Worm (Caenorhabditis elegans) whole organism, L1 larva: ENCODE results near the gene him-18.

Experiments
- F16B12.6 ChIP-seq: fragments of 150-350 bp; optimal IDR thresholded peaks from 2 replicates; lab custom pipeline; 2014; ENCODE audit warnings: missing biosample characterization, missing genetic modification characterization
- aha-1 ChIP-seq: fragments of 150-350 bp; optimal IDR thresholded peaks from 2 replicates; lab custom pipeline; 2014; ENCODE audit warnings: missing biosample characterization, missing genetic modification characterization
- alr-1 ChIP-seq: fragments of 200-800 bp; sonication (Bioruptor generic); optimal IDR thresholded peaks from 2 replicates; lab custom pipeline; 2018; ENCODE audit warnings: borderline replicate concordance, mild to moderate bottlenecking, missing genetic modification characterization, missing compliant biosample characterization
- aly-2 ChIP-seq: fragments of 150-350 bp; optimal IDR thresholded peaks from 2 replicates; lab custom pipeline; 2014; ENCODE audit warnings: missing biosample characterization, missing genetic modification characterization
- ceh-8 ChIP-seq: fragments of 200-800 bp; sonication (Bioruptor generic); optimal IDR thresholded peaks from 2 replicates; lab custom pipeline; 2018; ENCODE audit warnings: mild to moderate bottlenecking, missing genetic modification characterization, moderate library complexity, missing compliant biosample characterization
- ceh-82 ChIP-seq, 3 experiments: fragments of 150-350 bp in 1 of 3; sonication (generic microtip) in 2 of 3; optimal IDR thresholded peaks; 2 replicates each; lab custom pipeline; 2014 to 2017; ENCODE audit warnings: missing biosample characterization in 3 of 3, missing genetic modification characterization in 3 of 3
- ces-1 ChIP-seq: fragments of 150-350 bp; optimal IDR thresholded peaks from 2 replicates; lab custom pipeline; 2014; ENCODE audit warnings: missing biosample characterization, missing genetic modification reagents, missing genetic modification characterization
- dpl-1 ChIP-seq, 3 experiments: fragments of 150-350 bp in 2 of 3; sonication (generic microtip) in 1 of 3; optimal IDR thresholded peaks; 2 replicates each; lab custom pipeline; 2014 to 2017; ENCODE audit warnings: missing biosample characterization in 3 of 3, missing genetic modification characterization in 3 of 3, missing genetic modification reagents in 3 of 3
- efl-1 ChIP-seq, 4 experiments: fragments of 150-350 bp; optimal IDR thresholded peaks in 3 of 4; peaks in 1 of 4; 1 replicate in 1 of 4; 2 replicates in 3 of 4; lab custom pipeline; 2014; ENCODE audit warnings: missing biosample characterization in 2 of 4, missing genetic modification characterization in 2 of 4, missing genetic modification reagents in 2 of 4
- egl-13 ChIP-seq: sonication (generic microtip); optimal IDR thresholded peaks from 2 replicates; lab custom pipeline; 2016; ENCODE audit warnings: missing genotype, missing genetic modification reagents, missing genetic modification characterization, missing compliant biosample characterization
- elt-3 ChIP-seq, 6 experiments: fragments of 150-350 bp in 1 of 6; sonication (generic microtip); optimal IDR thresholded peaks; 2 replicates each; lab custom pipeline; 2017 to 2018; ENCODE audit warnings: missing biosample characterization in 6 of 6, missing genetic modification characterization in 6 of 6, inconsistent platforms in 1 of 6
- fkh-10 ChIP-seq: sonication (generic microtip); optimal IDR thresholded peaks from 2 replicates; lab custom pipeline; 2017; ENCODE audit warnings: missing biosample characterization, missing genetic modification reagents, missing genetic modification characterization
- hlh-17 ChIP-seq: fragments of 200-800 bp; sonication (Bioruptor generic); optimal IDR thresholded peaks from 2 replicates; lab custom pipeline; 2018; ENCODE audit warnings: missing genetic modification characterization, mild to moderate bottlenecking, missing compliant biosample characterization, moderate library complexity, borderline replicate concordance
- hpl-2 ChIP-seq: fragments of 150-350 bp; optimal IDR thresholded peaks from 2 replicates; lab custom pipeline; 2014; ENCODE audit warnings: missing biosample characterization, missing genetic modification reagents, missing genetic modification characterization
- irx-1 ChIP-seq: sonication (generic microtip); optimal IDR thresholded peaks from 2 replicates; lab custom pipeline; 2016; ENCODE audit warnings: missing genetic modification characterization, missing compliant biosample characterization
- isw-1 ChIP-seq: fragments of 200-800 bp; sonication (Bioruptor generic); IDR thresholded peaks from 2 replicates; pipeline ENCODE4 v1.3.6; 2022; ENCODE audit warnings: missing genetic modification characterization, missing compliant biosample characterization
- jun-1 ChIP-seq: fragments of 150-350 bp; optimal IDR thresholded peaks from 2 replicates; lab custom pipeline; 2014; ENCODE audit warnings: missing biosample characterization, missing genetic modification reagents, missing genetic modification characterization
- lin-15B ChIP-seq: fragments of 150-350 bp; sonication (generic microtip); optimal IDR thresholded peaks from 3 replicates; lab custom pipeline; 2014; ENCODE audit warnings: missing biosample characterization, missing genetic modification characterization
- lin-35 ChIP-seq, 2 experiments: fragments of 150-350 bp; optimal IDR thresholded peaks; 2 replicates each; lab custom pipeline; 2014; ENCODE audit warnings: missing biosample characterization in 2 of 2, missing genetic modification characterization in 2 of 2, missing genetic modification reagents in 2 of 2
- lsy-2 ChIP-seq, 2 experiments: fragments of 150-350 bp; optimal IDR thresholded peaks; 2 replicates each; lab custom pipeline; 2014; ENCODE audit warnings: missing biosample characterization in 2 of 2, missing genetic modification characterization in 2 of 2
- mab-9 ChIP-seq: fragments of 200-800 bp; sonication (Bioruptor generic); IDR thresholded peaks from 2 replicates; pipeline ENCODE4 v1.3.6; 2022; ENCODE audit warnings: missing genetic modification reagents, missing genetic modification characterization, missing compliant biosample characterization
- mep-1 ChIP-seq: fragments of 150-350 bp; optimal IDR thresholded peaks from 2 replicates; lab custom pipeline; 2014; ENCODE audit warnings: missing biosample characterization, missing genetic modification characterization
- nhr-11 ChIP-seq: fragments of 150-350 bp; optimal IDR thresholded peaks from 2 replicates; lab custom pipeline; 2014; ENCODE audit warnings: missing biosample characterization, missing genetic modification characterization
- nhr-12 ChIP-seq: sonication (generic microtip); optimal IDR thresholded peaks from 2 replicates; lab custom pipeline; 2017; ENCODE audit warnings: missing biosample characterization, missing genetic modification characterization
- nhr-237 ChIP-seq: fragments of 150-350 bp; optimal IDR thresholded peaks from 2 replicates; lab custom pipeline; 2014; ENCODE audit warnings: missing biosample characterization, missing genetic modification characterization
- nhr-47 ChIP-seq: sonication (generic microtip); optimal IDR thresholded peaks from 2 replicates; lab custom pipeline; 2016; ENCODE audit warnings: mild to moderate bottlenecking, missing genetic modification characterization, moderate library complexity, missing compliant biosample characterization
- nhr-76 ChIP-seq: sonication (generic microtip); optimal IDR thresholded peaks from 2 replicates; lab custom pipeline; 2017; ENCODE audit warnings: missing biosample characterization, missing genetic modification characterization
- nhr-77 ChIP-seq: fragments of 150-350 bp; optimal IDR thresholded peaks from 2 replicates; lab custom pipeline; 2014; ENCODE audit warnings: missing biosample characterization, missing genetic modification characterization
- nhr-85 ChIP-seq: sonication (generic microtip); peaks from one replicate; lab custom pipeline; 2016; ENCODE audit warnings: missing genetic modification characterization, inconsistent platforms, missing compliant biosample characterization
- nhr-90 ChIP-seq: sonication (generic microtip); optimal IDR thresholded peaks from 2 replicates; lab custom pipeline; 2016; ENCODE audit warnings: mild to moderate bottlenecking, missing genetic modification characterization, missing compliant biosample characterization; ENCODE audit not compliant: poor library complexity
- pag-3 ChIP-seq: sonication (generic microtip); optimal IDR thresholded peaks from 2 replicates; lab custom pipeline; 2017; ENCODE audit warnings: missing genetic modification characterization, mild to moderate bottlenecking, missing compliant biosample characterization, antibody characterized with exemption, borderline replicate concordance; ENCODE audit not compliant: insufficient read depth
- pax-3 ChIP-seq: fragments of 200-800 bp; sonication (Bioruptor generic); optimal IDR thresholded peaks from 2 replicates; lab custom pipeline; 2018; ENCODE audit warnings: mild to moderate bottlenecking, missing genetic modification characterization, moderate library complexity, missing compliant biosample characterization
- pqm-1 ChIP-seq: sonication (generic microtip); optimal IDR thresholded peaks from 3 replicates; lab custom pipeline; 2017; ENCODE audit warnings: missing biosample characterization, missing genetic modification characterization
- rnt-1 ChIP-seq: sonication (generic microtip); optimal IDR thresholded peaks from 2 replicates; lab custom pipeline; 2016; ENCODE audit warnings: mild to moderate bottlenecking, missing genetic modification characterization, moderate library complexity, missing compliant biosample characterization
- skn-1 ChIP-seq: fragments of 150-350 bp; optimal IDR thresholded peaks from 2 replicates; lab custom pipeline; 2014; ENCODE audit warnings: missing biosample characterization, missing genetic modification characterization
- snpc-4 ChIP-seq: fragments of 150-350 bp; optimal IDR thresholded peaks from 2 replicates; lab custom pipeline; 2014; ENCODE audit warnings: missing biosample characterization, missing genetic modification characterization
- sptf-1 ChIP-seq: fragments of 150-350 bp; optimal IDR thresholded peaks from 2 replicates; lab custom pipeline; 2014; ENCODE audit warnings: missing biosample characterization, missing genetic modification characterization
- swsn-7 ChIP-seq: sonication (generic microtip); optimal IDR thresholded peaks from 2 replicates; lab custom pipeline; 2016; ENCODE audit warnings: missing genetic modification characterization, missing compliant biosample characterization
- tbx-2 ChIP-seq: sonication (generic microtip); optimal IDR thresholded peaks from 2 replicates; lab custom pipeline; 2016; ENCODE audit warnings: missing genetic modification characterization, missing compliant biosample characterization
- unc-130 ChIP-seq: fragments of 150-350 bp; optimal IDR thresholded peaks from 2 replicates; lab custom pipeline; 2017; ENCODE audit warnings: missing biosample characterization, missing genetic modification characterization, inconsistent platforms
- unc-62 ChIP-seq: fragments of 150-350 bp; optimal IDR thresholded peaks from 2 replicates; lab custom pipeline; 2014; ENCODE audit warnings: missing biosample characterization, missing genetic modification reagents, missing genetic modification characterization
- xbp-1 ChIP-seq: sonication (generic microtip); optimal IDR thresholded peaks from 2 replicates; lab custom pipeline; 2016; ENCODE audit warnings: missing genetic modification characterization, missing compliant biosample characterization
- zag-1 ChIP-seq: fragments of 150-350 bp; optimal IDR thresholded peaks from 2 replicates; lab custom pipeline; 2014; ENCODE audit warnings: missing biosample characterization, missing genetic modification characterization
- zip-4 ChIP-seq: fragments of 200-800 bp; sonication (Bioruptor generic); optimal IDR thresholded peaks from 2 replicates; lab custom pipeline; 2018; ENCODE audit warnings: mild to moderate bottlenecking, missing genetic modification characterization, moderate library complexity, missing compliant biosample characterization

Gene him-18

DNA sequence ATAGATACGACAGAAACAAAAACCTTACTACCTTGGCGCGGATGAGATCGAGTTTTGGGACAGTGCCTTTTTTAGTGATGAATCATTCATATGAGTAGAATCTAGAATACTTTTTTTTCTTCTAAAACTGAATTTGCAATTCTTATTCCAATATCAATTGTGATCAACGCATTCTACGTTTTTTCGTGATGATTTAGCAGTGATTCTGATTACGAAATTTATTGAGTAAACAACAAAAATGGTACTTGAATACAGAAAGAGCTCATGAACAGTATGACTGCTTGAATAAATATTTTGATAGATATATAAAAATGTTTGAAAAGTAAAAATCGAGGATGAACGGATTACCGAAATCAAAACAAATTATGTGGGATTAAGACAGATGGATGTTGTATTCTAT lies at the start of gene him-18:
Gene him-18 (minus strand): TSS at position 101 of the 400 bp plus-strand sequence.
- TF ChIP-seq egl-13 (tag; lab: Kevin White, UChicago): no peak
- no peak for TF ChIP-seq lin-35 (GFP tag; optimal IDR thresholded peaks at IDR 0.05; lab: Kevin White, UChicago)
- no peak for TF ChIP-seq alr-1 (tag; lab: Kevin White, UChicago)
- no peak for TF ChIP-seq zag-1 (tag; lab: Kevin White, UChicago)

DNA sequence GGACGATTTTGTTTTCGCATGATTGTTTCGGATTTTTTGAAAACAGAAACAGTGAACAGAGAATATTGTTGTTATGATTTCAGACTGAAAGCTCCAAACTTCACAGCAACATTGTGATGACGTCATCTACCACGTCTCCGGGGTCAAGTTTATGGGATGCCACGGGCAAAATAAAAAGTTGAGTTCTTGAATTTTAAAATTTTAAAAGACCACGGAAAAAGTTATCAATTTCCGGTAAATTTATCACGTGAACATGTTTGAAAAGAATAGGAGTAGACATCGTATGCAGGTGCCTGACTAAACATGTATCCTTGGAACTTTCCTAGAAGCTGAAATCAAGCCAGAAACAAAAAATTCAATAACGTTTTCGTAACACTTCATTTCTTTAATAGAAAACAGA lies 48.5 kb upstream of the him-18 start, which contains the start of gene B0393.4:
Gene B0393.4 (minus strand): TSS at position 101 of the 400 bp plus-strand sequence.
- TF ChIP-seq fkh-10 (GFP tag; lab: Kevin White, UChicago): no peak
- no peak for TF ChIP-seq efl-1 (optimal IDR thresholded peaks at IDR 0.05; lab: Kevin White, UChicago)
- TF ChIP-seq efl-1 (GFP tag; optimal IDR thresholded peaks at IDR 0.05 in 1 of 2; lab: Kevin White, UChicago): peak in 1 of 2 experiments; percentile 36

ce11 chrIII:4762846-4763245 lies 47.9 kb upstream of the him-18 start:
- TF ChIP-seq jun-1 (tag; lab: Kevin White, UChicago) (no peak), pqm-1 (tag; lab: Kevin White, UChicago) (no peak), efl-1 (optimal IDR thresholded peaks at IDR 0.05; lab: Kevin White, UChicago) (no peak), efl-1 (GFP tag; optimal IDR thresholded peaks at IDR 0.05 in 1 of 2; lab: Kevin White, UChicago) (peak in 1 of 2 experiments; percentile 25)

DNA sequence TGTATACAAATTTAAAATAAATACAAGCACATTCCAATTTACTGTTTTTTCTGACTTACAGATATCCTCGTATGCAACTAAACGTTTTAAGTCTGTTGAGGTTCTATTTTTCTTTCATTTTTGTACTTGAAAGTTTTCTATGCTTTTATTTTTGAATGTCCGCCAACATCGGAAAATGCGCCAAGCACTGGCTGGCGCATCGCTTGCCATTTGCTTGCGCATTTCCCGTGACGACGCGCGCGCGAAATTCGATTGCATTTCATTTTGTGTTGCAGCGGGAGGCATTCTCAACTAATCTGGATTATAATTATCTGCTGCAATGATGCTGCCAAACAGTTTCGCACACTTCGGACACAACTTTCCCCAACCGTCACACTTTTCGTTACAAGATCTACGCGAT lies 42.0 kb upstream of the him-18 start, which contains the start of gene fbxl-2:
Gene fbxl-2 (plus strand): TSS at position 278 of the 400 bp plus-strand sequence.
- peak; percentile 95 for TF ChIP-seq unc-130
- TF ChIP-seq isw-1 (GFP tag; lab: Robert Waterston, UW): peak; percentile 97
- TF ChIP-seq hpl-2 (GFP tag; lab: Kevin White, UChicago): peak; percentile 30
- peak; percentile 97 to 99 (median 98) for TF ChIP-seq ceh-82 (tag; optimal IDR thresholded peaks at IDR 0.05; lab: Kevin White, UChicago)
- TF ChIP-seq sptf-1: no peak
- TF ChIP-seq nhr-47: peak; percentile 98
- peak; percentile 99 to 100 for TF ChIP-seq lin-35 (GFP tag; optimal IDR thresholded peaks at IDR 0.05; lab: Kevin White, UChicago)
- peak; percentile 95 for TF ChIP-seq jun-1 (tag; lab: Kevin White, UChicago)
- peak; percentile 80 for TF ChIP-seq fkh-10 (GFP tag; lab: Kevin White, UChicago)
- peak; percentile 97 for TF ChIP-seq nhr-85 (tag; lab: Kevin White, UChicago)
- TF ChIP-seq pax-3 (tag; lab: Kevin White, UChicago): peak; percentile 91
- TF ChIP-seq ceh-8 (GFP tag; lab: Kevin White, UChicago): peak; percentile 94
- peak; percentile 88 for TF ChIP-seq zip-4
- no peak for TF ChIP-seq pqm-1 (tag; lab: Kevin White, UChicago)
- TF ChIP-seq mep-1: peak; percentile 97
- TF ChIP-seq mab-9 (GFP tag; lab: Robert Waterston, UW): peak; percentile 93
- TF ChIP-seq nhr-90 (tag; lab: Kevin White, UChicago): peak; percentile 95
- TF ChIP-seq elt-3 (tag; optimal IDR thresholded peaks at IDR 0.05; lab: Kevin White, UChicago): peak in 5 of 6 experiments; percentile 55 to 96 (median 88)
- peak; percentile 94 for TF ChIP-seq nhr-77 (tag; lab: Kevin White, UChicago)
- TF ChIP-seq swsn-7 (tag; lab: Kevin White, UChicago): peak; percentile 95
- no peak for TF ChIP-seq pag-3
- peak; percentile 98 for TF ChIP-seq lin-15B (tag; lab: Kevin White, UChicago)
- TF ChIP-seq F16B12.6 (tag; lab: Kevin White, UChicago): peak; percentile 79
- TF ChIP-seq nhr-237: peak; percentile 90
- no peak for TF ChIP-seq hlh-17 (GFP tag; lab: Kevin White, UChicago)
- peak; percentile 18 for TF ChIP-seq nhr-76 (tag; lab: Kevin White, UChicago)
- TF ChIP-seq lsy-2 (tag; optimal IDR thresholded peaks at IDR 0.05; lab: Kevin White, UChicago): peak; percentile 97
- peak; percentile 85 for TF ChIP-seq nhr-11 (tag; lab: Kevin White, UChicago)
- TF ChIP-seq irx-1 (tag; lab: Kevin White, UChicago): peak; percentile 93
- peak; percentile 96 for TF ChIP-seq skn-1 (tag; lab: Kevin White, UChicago)
- peak; percentile 97 for TF ChIP-seq xbp-1 (tag; lab: Kevin White, UChicago)
- peak; percentile 83 for TF ChIP-seq aly-2 (tag; lab: Kevin White, UChicago)
- TF ChIP-seq dpl-1 (GFP tag; optimal IDR thresholded peaks at IDR 0.05; lab: Kevin White, UChicago): peak; percentile 99 to 100 (median 100)
- TF ChIP-seq aha-1 (tag; lab: Kevin White, UChicago): peak; percentile 47
- no peak for TF ChIP-seq ces-1 (GFP tag; lab: Kevin White, UChicago)
- TF ChIP-seq unc-62 (GFP tag; lab: Kevin White, UChicago): peak; percentile 56
- peak; percentile 83 for TF ChIP-seq snpc-4 (tag; lab: Kevin White, UChicago)
- TF ChIP-seq tbx-2 (tag; lab: Kevin White, UChicago): peak; percentile 97
- TF ChIP-seq nhr-12 (tag; lab: Kevin White, UChicago): peak; percentile 3
- peak; percentile 99 for TF ChIP-seq rnt-1 (tag; lab: Kevin White, UChicago)
- no peak for TF ChIP-seq alr-1 (tag; lab: Kevin White, UChicago)
